Worm (Caenorhabditis elegans) whole organism, late embryonic: ENCODE measurements around the gene Y68A4B.3.

ENCODE experiments used
- F13H6.1 ChIP-seq: sonication (generic microtip); optimal IDR thresholded peaks from 2 replicates; lab custom pipeline; 2016; ENCODE audit warnings: missing genetic modification characterization, missing compliant biosample characterization
- K02D7.2 ChIP-seq: sonication (generic microtip); optimal IDR thresholded peaks from 2 replicates; lab custom pipeline; 2017; ENCODE audit warnings: mild to moderate bottlenecking, missing genetic modification characterization, missing compliant biosample characterization
- K09A11.1 ChIP-seq: sonication (generic microtip); optimal IDR thresholded peaks from 2 replicates; lab custom pipeline; 2017; ENCODE audit warnings: antibody characterized with exemption, mild to moderate bottlenecking, missing genetic modification characterization, missing compliant biosample characterization; ENCODE audit not compliant: insufficient read depth
- T23F11.4 ChIP-seq: fragments of 200-800 bp; sonication (Bioruptor generic); optimal IDR thresholded peaks from 2 replicates; lab custom pipeline; 2018; ENCODE audit warnings: mild to moderate bottlenecking, missing genetic modification characterization, missing compliant biosample characterization
- Y22D7AL.16 ChIP-seq: sonication (generic microtip); optimal IDR thresholded peaks from 2 replicates; lab custom pipeline; 2016; ENCODE audit warnings: missing genetic modification characterization, missing compliant biosample characterization
- ama-1 ChIP-seq: fragments of 150-350 bp; optimal IDR thresholded peaks from 2 replicates; lab custom pipeline; 2014
- ceh-14 ChIP-seq: sonication (generic microtip); optimal IDR thresholded peaks from 2 replicates; lab custom pipeline; 2016; ENCODE audit warnings: missing genotype, missing genetic modification characterization, missing compliant biosample characterization
- ceh-2 ChIP-seq: sonication (generic microtip); optimal IDR thresholded peaks from 2 replicates; lab custom pipeline; 2016; ENCODE audit warnings: missing genotype, missing genetic modification characterization, missing compliant biosample characterization
- ceh-22 ChIP-seq: sonication (generic microtip); optimal IDR thresholded peaks from 2 replicates; lab custom pipeline; 2017; ENCODE audit warnings: missing biosample characterization, missing genetic modification characterization
- ceh-30 ChIP-seq: fragments of 150-350 bp; optimal IDR thresholded peaks from 2 replicates; lab custom pipeline; 2014; ENCODE audit warnings: missing biosample characterization, missing genetic modification characterization
- ceh-34 ChIP-seq: sonication (generic microtip); optimal IDR thresholded peaks from 2 replicates; lab custom pipeline; 2016; ENCODE audit warnings: mild to moderate bottlenecking, missing genetic modification characterization, missing compliant biosample characterization
- ceh-48 ChIP-seq: sonication (generic microtip); optimal IDR thresholded peaks from 2 replicates; lab custom pipeline; 2016; ENCODE audit warnings: missing genetic modification characterization, inconsistent platforms, missing compliant biosample characterization
- ceh-9 ChIP-seq: sonication (generic microtip); optimal IDR thresholded peaks from 2 replicates; lab custom pipeline; 2016; ENCODE audit warnings: mild to moderate bottlenecking, missing genetic modification characterization, inconsistent platforms, missing compliant biosample characterization
- dve-1 ChIP-seq: sonication (generic microtip); optimal IDR thresholded peaks from 2 replicates; lab custom pipeline; 2017; ENCODE audit warnings: antibody characterized with exemption, mild to moderate bottlenecking, missing genetic modification characterization, missing compliant biosample characterization
- elt-4 ChIP-seq: sonication (generic microtip); optimal IDR thresholded peaks from 2 replicates; lab custom pipeline; 2016; ENCODE audit warnings: missing genetic modification characterization, missing compliant biosample characterization
- ets-4 ChIP-seq: sonication (generic microtip); optimal IDR thresholded peaks from 2 replicates; lab custom pipeline; 2016; ENCODE audit warnings: missing genetic modification characterization, missing compliant biosample characterization
- eyg-1 ChIP-seq: sonication (generic microtip); optimal IDR thresholded peaks from 2 replicates; lab custom pipeline; 2016; ENCODE audit warnings: missing genotype, missing genetic modification characterization, missing compliant biosample characterization
- fax-1 ChIP-seq: sonication (generic microtip); optimal IDR thresholded peaks from 2 replicates; lab custom pipeline; 2016; ENCODE audit warnings: missing genotype, missing genetic modification characterization, missing compliant biosample characterization
- fkh-6 ChIP-seq: sonication (generic microtip); optimal IDR thresholded peaks from 2 replicates; lab custom pipeline; 2016; ENCODE audit warnings: missing genetic modification characterization, missing compliant biosample characterization
- hlh-13 ChIP-seq: fragments of 200-800 bp; sonication (Bioruptor generic); optimal IDR thresholded peaks from 2 replicates; lab custom pipeline; 2018; ENCODE audit warnings: mild to moderate bottlenecking, missing genetic modification characterization, missing compliant biosample characterization
- hlh-15 ChIP-seq: sonication (generic microtip); optimal IDR thresholded peaks from 2 replicates; lab custom pipeline; 2016; ENCODE audit warnings: missing genetic modification characterization, missing compliant biosample characterization
- hlh-6 ChIP-seq: sonication (generic microtip); optimal IDR thresholded peaks from 2 replicates; lab custom pipeline; 2016; ENCODE audit warnings: missing genotype, missing genetic modification characterization, missing compliant biosample characterization
- hlh-8 ChIP-seq: sonication (generic microtip); optimal IDR thresholded peaks from 2 replicates; lab custom pipeline; 2016; ENCODE audit warnings: missing genotype, missing genetic modification characterization, missing compliant biosample characterization
- lim-6 ChIP-seq: sonication (generic microtip); optimal IDR thresholded peaks from 2 replicates; lab custom pipeline; 2016; ENCODE audit warnings: missing genetic modification characterization, missing compliant biosample characterization
- mec-3 ChIP-seq: sonication (generic microtip); optimal IDR thresholded peaks from 2 replicates; lab custom pipeline; 2016; ENCODE audit warnings: borderline replicate concordance, missing genetic modification characterization, missing compliant biosample characterization
- nfya-1 ChIP-seq: sonication (generic microtip); optimal IDR thresholded peaks from 2 replicates; lab custom pipeline; 2017; ENCODE audit warnings: missing genetic modification characterization, mild to moderate bottlenecking, missing compliant biosample characterization, antibody characterized with exemption, moderate library complexity
- nhr-11 ChIP-seq: fragments of 150-350 bp; optimal IDR thresholded peaks from 2 replicates; lab custom pipeline; 2014; ENCODE audit warnings: missing biosample characterization, missing genetic modification characterization
- nhr-232 ChIP-seq: sonication (generic microtip); optimal IDR thresholded peaks from 2 replicates; lab custom pipeline; 2016; ENCODE audit warnings: missing genetic modification characterization, missing compliant biosample characterization
- npax-4 ChIP-seq: sonication (generic microtip); optimal IDR thresholded peaks from 2 replicates; lab custom pipeline; 2016; ENCODE audit warnings: missing genetic modification characterization, missing compliant biosample characterization
- odd-2 ChIP-seq: sonication (generic microtip); optimal IDR thresholded peaks from 2 replicates; lab custom pipeline; 2017; ENCODE audit warnings: antibody characterized with exemption, mild to moderate bottlenecking, missing genetic modification characterization, missing compliant biosample characterization
- pag-3 ChIP-seq: sonication (generic microtip); optimal IDR thresholded peaks from 2 replicates; lab custom pipeline; 2016; ENCODE audit warnings: missing compliant biosample characterization, missing genetic modification characterization, borderline replicate concordance
- pat-9 ChIP-seq: fragments of 200-800 bp; sonication (Bioruptor generic); optimal IDR thresholded peaks from 2 replicates; lab custom pipeline; 2018; ENCODE audit warnings: mild to moderate bottlenecking, missing genetic modification characterization, moderate library complexity, missing compliant biosample characterization
- pax-1 ChIP-seq: fragments of 150-350 bp; optimal IDR thresholded peaks from 2 replicates; lab custom pipeline; 2014; ENCODE audit warnings: missing biosample characterization, missing genetic modification characterization
- pha-2 ChIP-seq: sonication (generic microtip); optimal IDR thresholded peaks from 2 replicates; lab custom pipeline; 2017; ENCODE audit warnings: mild to moderate bottlenecking, missing genetic modification characterization, missing compliant biosample characterization
- pqm-1 ChIP-seq: sonication (generic microtip); optimal IDR thresholded peaks from 2 replicates; lab custom pipeline; 2016; ENCODE audit warnings: missing genetic modification characterization, missing compliant biosample characterization
- pros-1 ChIP-seq: fragments of 150-350 bp; optimal IDR thresholded peaks from 2 replicates; lab custom pipeline; 2014; ENCODE audit warnings: missing biosample characterization, missing genetic modification reagents, missing genetic modification characterization
- ref-2 ChIP-seq: sonication (generic microtip); optimal IDR thresholded peaks from 2 replicates; lab custom pipeline; 2016; ENCODE audit warnings: missing genetic modification characterization, missing compliant biosample characterization
- sox-4 ChIP-seq: sonication (generic microtip); optimal IDR thresholded peaks from 2 replicates; lab custom pipeline; 2017; ENCODE audit warnings: mild to moderate bottlenecking, missing genetic modification characterization, inconsistent platforms, missing compliant biosample characterization
- ttx-3 ChIP-seq: sonication (generic microtip); optimal IDR thresholded peaks from 2 replicates; lab custom pipeline; 2016; ENCODE audit warnings: missing genetic modification reagents, missing genetic modification characterization, missing compliant biosample characterization
- unc-86 ChIP-seq: sonication (generic microtip); optimal IDR thresholded peaks from 2 replicates; lab custom pipeline; 2016; ENCODE audit warnings: missing genetic modification characterization, missing compliant biosample characterization
- ztf-16 ChIP-seq: sonication (generic microtip); optimal IDR thresholded peaks from 2 replicates; lab custom pipeline; 2017; ENCODE audit warnings: missing genetic modification characterization, missing compliant biosample characterization

Gene Y68A4B.3

DNA sequence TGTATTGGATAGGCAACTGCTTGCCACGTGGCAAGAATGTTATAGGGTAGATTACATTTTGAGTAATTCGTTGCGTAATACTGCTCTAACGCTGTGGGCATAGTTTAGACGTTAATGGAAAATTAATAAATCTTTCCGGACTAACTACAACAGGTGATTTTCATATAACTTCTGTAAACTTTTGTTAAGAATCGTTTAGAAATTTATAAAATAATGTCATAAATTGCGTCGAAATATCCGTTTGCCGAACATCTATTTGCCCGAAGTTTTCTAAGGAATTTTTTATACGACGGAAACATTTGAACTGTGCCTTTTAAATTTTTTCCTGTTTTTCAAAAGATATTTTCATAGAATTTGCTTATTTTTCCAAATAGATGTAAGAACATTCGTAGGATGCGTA is 16.3 kb downstream of the Y68A4B.3 start, which contains the start of gene srh-112:
Gene srh-112, minus strand, starts transcription at position 101 of the 400 bp plus-strand sequence.
- TF ChIP-seq nhr-11 = no peak
- no peak for TF ChIP-seq mec-3 (tag; lab: Kevin White, UChicago)
- TF ChIP-seq ceh-30 (tag; lab: Kevin White, UChicago) = no peak
- no peak for TF ChIP-seq eyg-1 (tag; lab: Kevin White, UChicago)
- no peak for TF ChIP-seq hlh-15

DNA sequence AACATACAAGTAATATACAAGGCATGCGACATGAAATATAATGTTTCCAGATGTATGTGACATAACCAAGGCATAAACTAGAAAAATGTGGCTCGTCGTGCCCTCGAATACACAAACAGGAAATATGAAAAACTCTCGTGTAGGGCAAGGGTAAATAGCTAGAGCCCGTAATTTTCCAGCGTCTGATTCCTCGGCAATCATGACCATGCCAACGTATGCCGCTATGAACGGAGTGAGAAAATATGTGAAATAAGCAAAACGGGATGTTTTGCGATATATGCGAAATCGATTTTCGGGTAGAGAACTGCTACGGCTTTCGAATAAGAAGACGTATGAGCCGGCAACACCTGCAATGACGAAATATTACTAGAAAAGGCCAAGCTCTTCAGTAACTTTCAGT is 17.1 kb downstream of the Y68A4B.3 start, which contains the start of gene scl-25:
Gene scl-25, plus strand, starts transcription at position 301 of the 400 bp plus-strand sequence.
- no peak for TF ChIP-seq odd-2 (tag; lab: Kevin White, UChicago)
- no peak for TF ChIP-seq ceh-34 (tag; lab: Kevin White, UChicago)
- no peak for TF ChIP-seq fkh-6
- no peak for TF ChIP-seq K02D7.2 (tag; lab: Kevin White, UChicago)
- TF ChIP-seq K09A11.1 (tag; lab: Kevin White, UChicago) = no peak
- no peak for TF ChIP-seq hlh-13

DNA sequence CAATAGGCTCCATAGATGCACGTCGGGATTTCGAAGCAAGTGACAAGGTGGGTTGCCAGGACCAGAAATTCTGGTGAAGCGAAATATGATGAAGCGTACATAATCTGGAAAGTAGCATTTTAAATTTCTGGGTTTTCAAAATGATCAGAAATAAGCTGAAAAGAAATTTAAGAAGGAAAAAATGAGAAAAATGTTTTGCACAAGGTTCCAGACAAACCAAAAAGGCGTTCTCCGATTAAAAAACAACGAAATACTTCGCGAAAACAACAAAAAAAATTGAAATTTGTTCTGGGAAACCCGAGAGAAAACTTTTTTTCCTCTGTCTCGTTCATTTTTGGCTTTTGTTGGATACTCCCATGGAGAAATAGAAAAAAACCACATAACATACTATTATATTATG is 19.1 kb downstream of the Y68A4B.3 start, which contains the start of gene srh-252:
Gene srh-252, minus strand, starts transcription at position 101 of the 400 bp plus-strand sequence.
- no peak for TF ChIP-seq ceh-14 (tag; lab: Kevin White, UChicago)
- no peak for TF ChIP-seq npax-4 (tag; lab: Kevin White, UChicago)
- no peak for TF ChIP-seq elt-4 (tag; lab: Kevin White, UChicago)
- TF ChIP-seq ztf-16 (tag; lab: Kevin White, UChicago) = no peak
- no peak for TF ChIP-seq mec-3 (tag; lab: Kevin White, UChicago)
- TF ChIP-seq nhr-11 = no peak

DNA sequence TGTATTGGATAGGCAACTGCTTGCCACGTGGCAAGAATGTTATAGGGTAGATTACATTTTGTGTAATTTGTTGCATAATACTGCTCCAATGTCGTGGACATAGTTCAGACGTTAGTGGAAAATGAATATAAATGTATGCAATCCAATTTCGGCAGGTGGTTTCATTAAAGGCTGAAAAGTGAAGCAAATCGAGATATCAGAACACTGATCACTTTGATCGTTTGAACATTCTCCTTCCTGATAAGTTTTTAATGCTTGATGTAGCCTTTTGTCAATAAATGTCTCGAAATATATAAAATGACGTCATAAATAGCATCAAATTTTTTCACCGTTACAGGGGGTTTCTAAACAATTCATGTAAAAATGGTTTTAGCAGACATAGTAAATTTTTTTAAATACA is 22.1 kb downstream of the Y68A4B.3 start, which contains the start of gene srh-109:
Gene srh-109, minus strand, starts transcription at position 101 of the 400 bp plus-strand sequence.
- TF ChIP-seq npax-4 (tag; lab: Kevin White, UChicago) = no peak
- TF ChIP-seq Y22D7AL.16 (tag; lab: Kevin White, UChicago) = no peak
- TF ChIP-seq nhr-232 (tag; lab: Kevin White, UChicago) = no peak
- TF ChIP-seq fax-1 = no peak
- TF ChIP-seq mec-3 (tag; lab: Kevin White, UChicago) = no peak
- TF ChIP-seq pag-3 (tag; lab: Kevin White, UChicago) = no peak
- TF ChIP-seq elt-4 (tag; lab: Kevin White, UChicago) = no peak
- no peak for TF ChIP-seq fkh-6
- no peak for TF ChIP-seq sox-4 (tag; lab: Kevin White, UChicago)
- no peak for TF ChIP-seq odd-2 (tag; lab: Kevin White, UChicago)
- TF ChIP-seq hlh-6 (tag; lab: Kevin White, UChicago) = no peak
- no peak for TF ChIP-seq nfya-1 (tag; lab: Kevin White, UChicago)
- TF ChIP-seq ceh-9 = no peak
- no peak for TF ChIP-seq ref-2 (tag; lab: Kevin White, UChicago)
- no peak for TF ChIP-seq ceh-22 (tag; lab: Kevin White, UChicago)
- no peak for TF ChIP-seq F13H6.1 (tag; lab: Kevin White, UChicago)

DNA sequence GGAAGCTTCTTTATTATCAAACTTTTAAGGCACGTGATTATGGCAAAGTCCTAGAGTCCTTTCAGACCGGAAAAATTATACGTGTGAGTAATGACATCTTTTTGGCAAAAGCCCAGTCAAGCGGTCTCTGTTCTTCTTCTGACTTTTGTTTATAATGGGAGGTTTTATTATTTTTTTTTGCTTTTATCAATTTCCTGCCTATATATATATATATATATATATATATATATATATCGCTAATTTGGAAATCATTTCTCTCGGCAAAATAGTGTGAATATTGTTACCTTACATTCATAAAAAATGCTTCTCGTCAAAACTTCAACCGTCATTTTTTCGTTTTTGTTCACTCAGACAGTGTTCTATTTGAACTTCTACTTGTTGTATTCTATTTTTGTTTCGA is 24.8 kb downstream of the Y68A4B.3 start, which contains the start of gene srbc-62:
Gene srbc-62, plus strand, starts transcription at position 301 of the 400 bp plus-strand sequence.
- TF ChIP-seq pros-1 (no peak), dve-1 (tag; lab: Kevin White, UChicago) (no peak), nhr-232 (tag; lab: Kevin White, UChicago) (no peak), pha-2 (no peak), hlh-8 (tag; lab: Kevin White, UChicago) (no peak), ceh-14 (tag; lab: Kevin White, UChicago) (no peak), fkh-6 (no peak), unc-86 (tag; lab: Kevin White, UChicago) (no peak), odd-2 (tag; lab: Kevin White, UChicago) (no peak)

DNA sequence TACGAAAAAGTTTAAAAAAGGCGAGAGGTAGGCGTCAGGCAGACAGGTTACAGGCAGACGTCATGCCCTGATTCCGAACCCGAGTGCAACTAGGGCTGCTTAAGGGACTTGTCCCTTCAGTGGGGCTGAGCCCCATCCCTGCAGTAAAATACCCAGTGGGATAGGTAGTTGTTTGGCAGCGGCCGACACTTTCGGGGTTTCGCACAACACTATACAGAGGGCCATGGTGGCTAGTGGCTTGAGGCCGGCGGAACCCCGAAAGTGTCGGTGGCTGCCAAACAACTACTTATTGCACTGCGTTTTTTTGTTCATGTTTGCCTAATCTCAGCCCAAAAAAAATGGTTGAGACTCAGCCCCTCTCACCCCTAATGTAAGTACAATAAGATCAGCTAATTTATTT is 26.9 kb downstream of the Y68A4B.3 start:
- TF ChIP-seq ttx-3 (no peak), pat-9 (tag; lab: Kevin White, UChicago) (no peak), pax-1 (tag; lab: Kevin White, UChicago) (no peak), pqm-1 (tag; lab: Kevin White, UChicago) (no peak), ceh-2 (tag; lab: Kevin White, UChicago) (no peak), mec-3 (tag; lab: Kevin White, UChicago) (no peak), lim-6 (tag; lab: Kevin White, UChicago) (no peak), ceh-48 (tag; lab: Kevin White, UChicago) (no peak), ceh-30 (tag; lab: Kevin White, UChicago) (no peak), ceh-14 (tag; lab: Kevin White, UChicago) (no peak), ets-4 (tag; lab: Kevin White, UChicago) (no peak), eyg-1 (tag; lab: Kevin White, UChicago) (no peak), T23F11.4 (GFP tag; lab: Kevin White, UChicago) (no peak), ama-1 (lab: Kevin White, UChicago) (no peak)
